Fruit fly (Drosophila melanogaster): ENCODE measurements around the gene CG43679.
A peak's percentile ranks its signal among the peaks of the same experiment; 100 is the strongest.

Gene CG43679

dm6 chr3L:15007271-15007948 is 43.8 kb downstream of the CG43679 start (continued):
- TF ChIP-seq CG11294 (GFP tag; IDR thresholded peaks at IDR 0.05) (no peak), pdm3 (GFP tag; optimal IDR thresholded peaks at IDR 0.05) (peak; percentile 7), spab (GFP tag; optimal IDR thresholded peaks at IDR 0.05) (peak; percentile 7), fkh (GFP tag; optimal IDR thresholded peaks at IDR 0.05) (no peak), Hr4 (GFP tag; optimal IDR thresholded peaks at IDR 0.05) (peak; percentile 31), Eip78C (GFP tag) (peak; percentile 90), CG6854 (GFP tag; optimal IDR thresholded peaks at IDR 0.05) (no peak), acj6 (GFP tag; optimal IDR thresholded peaks at IDR 0.05) (peak; percentile 24), net (GFP tag; optimal IDR thresholded peaks at IDR 0.05) (peak; percentile 6), CG11902 (GFP tag; optimal IDR thresholded peaks at IDR 0.05) (no peak), CG34406 (GFP tag; optimal IDR thresholded peaks at IDR 0.05) (peak; percentile 22), CG31627 (GFP tag; optimal IDR thresholded peaks at IDR 0.05) (peak; percentile 16), CG32006 (GFP tag; optimal IDR thresholded peaks at IDR 0.05) (peak; percentile 58), CG11762 (GFP tag; optimal IDR thresholded peaks at IDR 0.05; ENCODE audit: insufficient read depth) (no peak), Sox14 (GFP tag; optimal IDR thresholded peaks at IDR 0.05) (peak; percentile 20), CG1621 (tag; optimal IDR thresholded peaks at IDR 0.05) (no peak), Ets21C (GFP tag; optimal IDR thresholded peaks at IDR 0.05) (peak; percentile 16), Lpt (GFP tag; optimal IDR thresholded peaks at IDR 0.05) (peak; percentile 20), CG6808 (GFP tag; optimal IDR thresholded peaks at IDR 0.05) (peak; percentile 15)

dm6 chr3L:15006825-15007224 is 44.4 kb downstream of the CG43679 start:
- TF ChIP-seq CG9139 (GFP tag; optimal IDR thresholded peaks at IDR 0.05), result peak; percentile 12
- peak; percentile 77 for TF ChIP-seq CG8632 (GFP tag; optimal IDR thresholded peaks at IDR 0.05)
- TF ChIP-seq Sox102F (GFP tag; optimal IDR thresholded peaks at IDR 0.05), result peak; percentile 77
- TF ChIP-seq CG10631 (GFP tag; optimal IDR thresholded peaks at IDR 0.05), result peak; percentile 87
- TF ChIP-seq net (GFP tag; optimal IDR thresholded peaks at IDR 0.05), result peak; percentile 88
- TF ChIP-seq CG7368 (GFP tag; optimal IDR thresholded peaks at IDR 0.05), result peak; percentile 76
- TF ChIP-seq CG6276 (GFP tag; optimal IDR thresholded peaks at IDR 0.05), result peak; percentile 82
- TF ChIP-seq cyc (GFP tag; optimal IDR thresholded peaks at IDR 0.05), result peak; percentile 45
- peak; percentile 30 to 64 for TF ChIP-seq ss (GFP tag; optimal IDR thresholded peaks at IDR 0.05)
- peak; percentile 83 for TF ChIP-seq achi (GFP tag; optimal IDR thresholded peaks at IDR 0.05)
- TF ChIP-seq CG11902 (GFP tag; optimal IDR thresholded peaks at IDR 0.05), result peak; percentile 49
- peak; percentile 77 for TF ChIP-seq CG11762 (GFP tag; optimal IDR thresholded peaks at IDR 0.05; ENCODE audit: insufficient read depth)
- TF ChIP-seq Eip93F (GFP tag; optimal IDR thresholded peaks at IDR 0.05), result no peak
- TF ChIP-seq CG11294 (GFP tag; IDR thresholded peaks at IDR 0.05), result peak; percentile 80
- TF ChIP-seq Met (GFP tag; optimal IDR thresholded peaks at IDR 0.05), result peak; percentile 68
- TF ChIP-seq Ets21C (GFP tag; optimal IDR thresholded peaks at IDR 0.05), result peak; percentile 57
- TF ChIP-seq Ets96B (tag; optimal IDR thresholded peaks at IDR 0.05), result peak; percentile 80
- TF ChIP-seq Hr38 (GFP tag; optimal IDR thresholded peaks at IDR 0.05), result no peak
- peak; percentile 56 for TF ChIP-seq spab (GFP tag; optimal IDR thresholded peaks at IDR 0.05)
- TF ChIP-seq fd59A (GFP tag; optimal IDR thresholded peaks at IDR 0.05), result peak; percentile 54
- peak; percentile 80 for TF ChIP-seq OdsH (GFP tag; optimal IDR thresholded peaks at IDR 0.05)
- TF ChIP-seq CG6163 (GFP tag; IDR thresholded peaks at IDR 0.05), result peak; percentile 91
- TF ChIP-seq CG6808 (GFP tag; optimal IDR thresholded peaks at IDR 0.05), result peak; percentile 59
- peak; percentile 12 for TF ChIP-seq vri (GFP tag; optimal IDR thresholded peaks at IDR 0.05)
- TF ChIP-seq CG15336 (GFP tag; IDR thresholded peaks at IDR 0.05), result peak; percentile 97
- peak; percentile 95 for TF ChIP-seq CG8119 (GFP tag; IDR thresholded peaks at IDR 0.05)
- peak; percentile 41 for TF ChIP-seq Sox15 (GFP tag; optimal IDR thresholded peaks at IDR 0.05)
- TF ChIP-seq CG3032 (tag; optimal IDR thresholded peaks at IDR 0.05), result peak; percentile 77
- TF ChIP-seq dsx (GFP tag; optimal IDR thresholded peaks at IDR 0.05; ENCODE audit: poor library complexity, severe bottlenecking), result peak; percentile 76
- no peak for TF ChIP-seq fkh (GFP tag; optimal IDR thresholded peaks at IDR 0.05)
- TF ChIP-seq Smox (GFP tag; optimal IDR thresholded peaks at IDR 0.05), result peak; percentile 69
- peak; percentile 74 for TF ChIP-seq CG10669 (GFP tag; optimal IDR thresholded peaks at IDR 0.05)
- TF ChIP-seq CG6792 (GFP tag; optimal IDR thresholded peaks at IDR 0.05), result peak; percentile 88
- TF ChIP-seq CG32006 (GFP tag; optimal IDR thresholded peaks at IDR 0.05), result peak; percentile 88
- peak; percentile 74 for TF ChIP-seq Lpt (GFP tag; optimal IDR thresholded peaks at IDR 0.05)
- no peak for TF ChIP-seq Blimp-1 (GFP tag; optimal IDR thresholded peaks at IDR 0.05)
- TF ChIP-seq salr (GFP tag; optimal IDR thresholded peaks at IDR 0.05), result peak; percentile 50 to 65
- peak; percentile 91 for TF ChIP-seq Hr4 (GFP tag; optimal IDR thresholded peaks at IDR 0.05)
- TF ChIP-seq dac (GFP tag; optimal IDR thresholded peaks at IDR 0.05), result peak; percentile 69

All from whole organism, prepupa.